Fruit fly (Drosophila melanogaster): ENCODE measurements around the gene Caf1-180.

Gene Caf1-180

DNA sequence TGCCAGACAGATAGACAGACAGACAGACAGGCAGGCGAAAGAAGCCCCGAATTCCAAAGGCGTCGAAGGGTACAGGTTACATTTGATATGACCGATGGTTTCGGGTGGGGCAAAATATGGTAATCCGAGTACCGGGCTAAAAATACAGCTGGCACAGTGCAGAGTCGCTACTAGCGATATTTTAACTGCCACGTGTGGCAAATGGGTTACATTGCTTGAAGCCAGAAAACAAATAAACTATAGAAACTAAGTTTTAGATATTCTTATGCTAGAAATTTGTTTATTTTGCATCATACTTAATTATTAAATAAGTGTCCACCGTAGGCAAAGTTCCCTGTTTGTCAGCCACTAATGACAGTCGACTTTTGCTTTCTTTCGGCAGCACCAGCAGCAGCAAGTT, 22.9 kb downstream of the Caf1-180 start (continued):
- TF ChIP-seq nerfin-2 (GFP tag; IDR thresholded peaks at IDR 0.05; ENCODE audit: partially characterized antibody), result no peak
- TF ChIP-seq CG10366 (GFP tag; IDR thresholded peaks at IDR 0.05), result no peak
- no peak for TF ChIP-seq ash1 (GFP tag; optimal IDR thresholded peaks at IDR 0.05)
- no peak for TF ChIP-seq Tbp (GFP tag; optimal IDR thresholded peaks at IDR 0.05)
- TF ChIP-seq CG5245 (GFP tag; optimal IDR thresholded peaks at IDR 0.05), result no peak
- TF ChIP-seq so (GFP tag; IDR thresholded peaks at IDR 0.05), result no peak
- TF ChIP-seq CG6654 (GFP tag; optimal IDR thresholded peaks at IDR 0.05), result no peak
- TF ChIP-seq CG1603 (tag; optimal IDR thresholded peaks at IDR 0.05), result peak; percentile 6
- no peak for TF ChIP-seq CG4328 (GFP tag; optimal IDR thresholded peaks at IDR 0.05)
- no peak for TF ChIP-seq CG6791 (GFP tag; IDR thresholded peaks at IDR 0.05; ENCODE audit: partially characterized antibody)
- TF ChIP-seq Rx (GFP tag; IDR thresholded peaks at IDR 0.05), result no peak
- TF ChIP-seq CG31365 (tag; optimal IDR thresholded peaks at IDR 0.05), result no peak
- no peak for TF ChIP-seq CG6813 (GFP tag; optimal IDR thresholded peaks at IDR 0.05)
- peak; percentile 32; the same call in 1 of the 2 replicates for TF ChIP-seq CG32532 (GFP tag; IDR thresholded peaks at IDR 0.05)
- no peak for TF ChIP-seq CG6765 (GFP tag; optimal IDR thresholded peaks at IDR 0.05)
- TF ChIP-seq ewg (GFP tag; optimal IDR thresholded peaks at IDR 0.05), result no peak
- TF ChIP-seq CG13424 (tag; optimal IDR thresholded peaks at IDR 0.05), result peak; percentile 21
- no peak for TF ChIP-seq CG10274 (GFP tag; optimal IDR thresholded peaks at IDR 0.05)
- no peak for TF ChIP-seq Opbp (GFP tag; IDR thresholded peaks at IDR 0.05; ENCODE audit: partially characterized antibody)
- TF ChIP-seq cwo (GFP tag; optimal IDR thresholded peaks at IDR 0.05), result no peak
- TF ChIP-seq CG12744 (GFP tag; optimal IDR thresholded peaks at IDR 0.05), result no peak
- TF ChIP-seq caup (GFP tag; optimal IDR thresholded peaks at IDR 0.05; ENCODE audit: severe bottlenecking), result no peak
- no peak for TF ChIP-seq eyg (GFP tag; optimal IDR thresholded peaks at IDR 0.05)
- TF ChIP-seq ranshi (GFP tag; IDR thresholded peaks at IDR 0.05), result no peak
- TF ChIP-seq kah (GFP tag; optimal IDR thresholded peaks at IDR 0.05), result no peak
- TF ChIP-seq fd96Cb (tag; optimal IDR thresholded peaks at IDR 0.05), result peak; percentile 23
- TF ChIP-seq Aef1 (GFP tag; IDR thresholded peaks at IDR 0.05), result no peak
- no peak for TF ChIP-seq Deaf1 (tag; optimal IDR thresholded peaks at IDR 0.05)
- no peak for TF ChIP-seq Hand (GFP tag; optimal IDR thresholded peaks at IDR 0.05)
- TF ChIP-seq CG11695 (GFP tag; IDR thresholded peaks at IDR 0.05), result no peak
- TF ChIP-seq D19A (tag; optimal IDR thresholded peaks at IDR 0.05), result no peak
- no peak for TF ChIP-seq CG11696 (GFP tag; IDR thresholded peaks at IDR 0.05)
- peak; percentile 14 for TF ChIP-seq CG12769 (tag; optimal IDR thresholded peaks at IDR 0.05)
- TF ChIP-seq pum (GFP tag; optimal IDR thresholded peaks at IDR 0.05), result no peak
- no peak for TF ChIP-seq slou (GFP tag; optimal IDR thresholded peaks at IDR 0.05)
- TF ChIP-seq sna (GFP tag; IDR thresholded peaks at IDR 0.05; ENCODE audit: partially characterized antibody), result no peak
- no peak for TF ChIP-seq CG30431 (GFP tag; optimal IDR thresholded peaks at IDR 0.05)
- no peak for TF ChIP-seq eve (GFP tag; optimal IDR thresholded peaks at IDR 0.05)
- no peak for TF ChIP-seq CG33557 (GFP tag; optimal IDR thresholded peaks at IDR 0.05)
- no peak for TF ChIP-seq schlank (tag; optimal IDR thresholded peaks at IDR 0.05)
- no peak for TF ChIP-seq CG3726 (GFP tag; IDR thresholded peaks at IDR 0.05)
- TF ChIP-seq ind (GFP tag; optimal IDR thresholded peaks at IDR 0.05), result peak; percentile 5
- no peak for TF ChIP-seq odd (GFP tag; optimal IDR thresholded peaks at IDR 0.05)
- TF ChIP-seq CG4360 (GFP tag; IDR thresholded peaks at IDR 0.05), result no peak
- no peak for TF ChIP-seq CG12942 (GFP tag; optimal IDR thresholded peaks at IDR 0.05)
- no peak for TF ChIP-seq gcm2 (GFP tag; optimal IDR thresholded peaks at IDR 0.05)
- no peak for TF ChIP-seq Oli (tag; optimal IDR thresholded peaks at IDR 0.05)
- TF ChIP-seq CTCF (GFP tag; optimal IDR thresholded peaks at IDR 0.05), result no peak
- no peak for TF ChIP-seq Nf-YA (GFP tag; IDR thresholded peaks at IDR 0.05)
- 0 out of 2 replicates have a peak, but pooled peaks have one; percentile 9 for TF ChIP-seq HLH3B (GFP tag; IDR thresholded peaks at IDR 0.05)
- no peak for TF ChIP-seq CG14050 (GFP tag; IDR thresholded peaks at IDR 0.05)
- TF ChIP-seq h (optimal IDR thresholded peaks at IDR 0.05), result no peak
- TF ChIP-seq CG14014 (GFP tag; IDR thresholded peaks at IDR 0.05), result 0 out of 2 replicates have a peak, but pooled peaks have one; percentile 20
